Fruit fly (Drosophila melanogaster) whole organism, prepupa: ENCODE results near the gene ppk24.
A peak's percentile ranks its signal among the peaks of the same experiment; 100 is the strongest.

Experiments
- CG10631 ChIP-seq: fragments of 200-800 bp; sonication (Bioruptor generic); optimal IDR thresholded peaks from 2 replicates; lab custom pipeline; 2016; ENCODE audit warnings: missing biosample characterization, missing genetic modification characterization
- CG11294 ChIP-seq: fragments of 200-800 bp; sonication (Bioruptor generic); IDR thresholded peaks from 2 replicates; pipeline ENCODE4 v1.3.6; 2022; ENCODE audit warnings: missing biosample characterization, missing genetic modification characterization
- CG11762 ChIP-seq: fragments of 200-800 bp; sonication (Bioruptor generic); optimal IDR thresholded peaks from 3 replicates; lab custom pipeline; 2016; ENCODE audit warnings: missing biosample characterization, missing genetic modification characterization; ENCODE audit not compliant: insufficient read depth
- CG11902 ChIP-seq: fragments of 200-800 bp; sonication (Bioruptor generic); optimal IDR thresholded peaks from 3 replicates; lab custom pipeline; 2016; ENCODE audit warnings: missing biosample characterization, missing genetic modification characterization
- CG15336 ChIP-seq: fragments of 200-800 bp; sonication (Bioruptor generic); IDR thresholded peaks from 2 replicates; pipeline ENCODE4 v1.3.6; 2022; ENCODE audit warnings: missing biosample characterization, missing genetic modification characterization
- CG16779 ChIP-seq: fragments of 200-800 bp; sonication (Bioruptor generic); optimal IDR thresholded peaks from 3 replicates; lab custom pipeline; 2017; ENCODE audit warnings: missing biosample characterization, mild to moderate bottlenecking, missing genetic modification characterization
- CG3032 ChIP-seq: fragments of 200-800 bp; optimal IDR thresholded peaks from 2 replicates; lab custom pipeline; 2019; ENCODE audit warnings: missing biosample characterization, mild to moderate bottlenecking, missing genetic modification characterization, moderate library complexity
- CG31627 ChIP-seq: fragments of 200-800 bp; sonication (Bioruptor generic); optimal IDR thresholded peaks from 3 replicates; lab custom pipeline; 2016; ENCODE audit warnings: missing biosample characterization, missing genetic modification characterization
- CG32006 ChIP-seq: fragments of 200-800 bp; sonication (Bioruptor generic); optimal IDR thresholded peaks from 3 replicates; lab custom pipeline; 2017; ENCODE audit warnings: missing biosample characterization, mild to moderate bottlenecking, missing genetic modification characterization
- CG34406 ChIP-seq: fragments of 200-800 bp; sonication (Bioruptor generic); optimal IDR thresholded peaks from 3 replicates; lab custom pipeline; 2016; ENCODE audit warnings: missing biosample characterization, missing genetic modification characterization
- CG3919 ChIP-seq: fragments of 200-800 bp; sonication (Bioruptor generic); optimal IDR thresholded peaks from 3 replicates; lab custom pipeline; 2016; ENCODE audit warnings: missing biosample characterization, missing genetic modification characterization
- CG4318 ChIP-seq: fragments of 200-800 bp; sonication (Bioruptor generic); optimal IDR thresholded peaks from 3 replicates; lab custom pipeline; 2017; ENCODE audit warnings: missing biosample characterization, mild to moderate bottlenecking, missing genetic modification characterization
- CG6792 ChIP-seq: fragments of 200-800 bp; sonication (Bioruptor generic); optimal IDR thresholded peaks from 3 replicates; lab custom pipeline; 2016; ENCODE audit warnings: missing biosample characterization, missing genetic modification characterization
- CG6808 ChIP-seq: fragments of 200-800 bp; sonication (Bioruptor generic); optimal IDR thresholded peaks from 3 replicates; lab custom pipeline; 2017; ENCODE audit warnings: missing biosample characterization, missing genetic modification characterization, mild to moderate bottlenecking, moderate library complexity, missing genetic modification reagents
- CG6854 ChIP-seq: fragments of 200-800 bp; sonication (Bioruptor generic); optimal IDR thresholded peaks from 2 replicates; lab custom pipeline; 2017; ENCODE audit warnings: missing biosample characterization, mild to moderate bottlenecking, missing genetic modification characterization
- CG8319 ChIP-seq: fragments of 200-800 bp; sonication (Bioruptor generic); optimal IDR thresholded peaks from 3 replicates; lab custom pipeline; 2016; ENCODE audit warnings: missing biosample characterization, missing genetic modification characterization
- CG8632 ChIP-seq: fragments of 200-800 bp; sonication (Bioruptor generic); optimal IDR thresholded peaks from 3 replicates; lab custom pipeline; 2016; ENCODE audit warnings: missing biosample characterization, missing genetic modification characterization
- CG9139 ChIP-seq: fragments of 200-800 bp; sonication (Bioruptor generic); optimal IDR thresholded peaks from 3 replicates; lab custom pipeline; 2017; ENCODE audit warnings: missing biosample characterization, mild to moderate bottlenecking, missing genetic modification characterization
- Eip78C ChIP-seq: fragments of 200-800 bp; sonication (Bioruptor generic); peaks from one replicate; lab custom pipeline; 2016; ENCODE audit warnings: missing biosample characterization, missing genetic modification characterization
- Eip93F ChIP-seq: fragments of 200-800 bp; sonication (Bioruptor generic); optimal IDR thresholded peaks from 2 replicates; lab custom pipeline; 2016; ENCODE audit warnings: missing biosample characterization, mild to moderate bottlenecking, missing genetic modification characterization
- Ets21C ChIP-seq: fragments of 200-800 bp; sonication (Bioruptor generic); optimal IDR thresholded peaks from 3 replicates; lab custom pipeline; 2016; ENCODE audit warnings: missing biosample characterization, missing genetic modification characterization
- Ets96B ChIP-seq: fragments of 200-800 bp; optimal IDR thresholded peaks from 2 replicates; lab custom pipeline; 2019; ENCODE audit warnings: missing biosample characterization, mild to moderate bottlenecking, missing genetic modification characterization, moderate library complexity
- Gug ChIP-seq: fragments of 200-800 bp; sonication (Bioruptor generic); IDR thresholded peaks from 2 replicates; pipeline ENCODE4 v1.3.6; 2022; ENCODE audit warnings: missing biosample characterization, missing genetic modification characterization
- Hr38 ChIP-seq: sonication (Bioruptor generic); optimal IDR thresholded peaks from 2 replicates; lab custom pipeline; 2016; ENCODE audit warnings: missing biosample characterization, missing genetic modification characterization
- Hr39 ChIP-seq: fragments of 200-800 bp; sonication (Bioruptor generic); optimal IDR thresholded peaks from 2 replicates; lab custom pipeline; 2016; ENCODE audit warnings: missing biosample characterization, missing genetic modification characterization
- Hr4 ChIP-seq: fragments of 200-800 bp; sonication (Bioruptor generic); optimal IDR thresholded peaks from 3 replicates; lab custom pipeline; 2016; ENCODE audit warnings: missing biosample characterization, missing genetic modification characterization
- Lpt ChIP-seq: fragments of 200-800 bp; sonication (Bioruptor generic); optimal IDR thresholded peaks from 3 replicates; lab custom pipeline; 2016; ENCODE audit warnings: missing biosample characterization, missing genetic modification characterization
- Met ChIP-seq: fragments of 200-800 bp; sonication (Bioruptor generic); optimal IDR thresholded peaks from 3 replicates; lab custom pipeline; 2016; ENCODE audit warnings: missing biosample characterization, missing genetic modification characterization
- Smox ChIP-seq: fragments of 200-800 bp; sonication (Bioruptor generic); optimal IDR thresholded peaks from 3 replicates; lab custom pipeline; 2016; ENCODE audit warnings: missing biosample characterization, missing genetic modification characterization
- Sox102F ChIP-seq: fragments of 200-800 bp; sonication (Bioruptor generic); optimal IDR thresholded peaks from 2 replicates; lab custom pipeline; 2016; ENCODE audit warnings: missing biosample characterization, mild to moderate bottlenecking, missing genetic modification characterization
- Sox14 ChIP-seq: fragments of 200-800 bp; sonication (Bioruptor generic); optimal IDR thresholded peaks from 3 replicates; lab custom pipeline; 2016; ENCODE audit warnings: missing biosample characterization, missing genetic modification characterization
- achi ChIP-seq: fragments of 200-800 bp; sonication (Bioruptor generic); optimal IDR thresholded peaks from 3 replicates; lab custom pipeline; 2016; ENCODE audit warnings: missing biosample characterization, missing genetic modification characterization
- acj6 ChIP-seq: fragments of 200-800 bp; sonication (Bioruptor generic); optimal IDR thresholded peaks from 3 replicates; lab custom pipeline; 2016; ENCODE audit warnings: missing biosample characterization, missing genetic modification characterization
- cyc ChIP-seq: fragments of 200-800 bp; sonication (Bioruptor generic); optimal IDR thresholded peaks from 3 replicates; lab custom pipeline; 2016; ENCODE audit warnings: missing biosample characterization, missing genetic modification characterization
- dac ChIP-seq: fragments of 200-800 bp; sonication (Bioruptor generic); optimal IDR thresholded peaks from 2 replicates; lab custom pipeline; 2017; ENCODE audit warnings: missing biosample characterization, mild to moderate bottlenecking, missing genetic modification characterization
- eg ChIP-seq: fragments of 200-800 bp; sonication (Bioruptor generic); IDR thresholded peaks from 3 replicates; pipeline ENCODE4 v1.3.6; 2022; ENCODE audit warnings: missing biosample characterization, missing genetic modification characterization
- esn ChIP-seq: fragments of 200-800 bp; sonication (Bioruptor generic); optimal IDR thresholded peaks from 2 replicates; lab custom pipeline; 2016; ENCODE audit warnings: missing biosample characterization, mild to moderate bottlenecking, missing genetic modification characterization, moderate library complexity
- fd59A ChIP-seq: fragments of 200-800 bp; sonication (Bioruptor generic); optimal IDR thresholded peaks from 2 replicates; lab custom pipeline; 2017; ENCODE audit warnings: missing biosample characterization, mild to moderate bottlenecking, missing genetic modification characterization, missing genetic modification reagents
- fd85E ChIP-seq: fragments of 200-800 bp; sonication (Bioruptor generic); optimal IDR thresholded peaks from 3 replicates; lab custom pipeline; 2016; ENCODE audit warnings: missing biosample characterization, missing genetic modification characterization
- fkh ChIP-seq: fragments of 200-800 bp; sonication (Bioruptor generic); optimal IDR thresholded peaks from 3 replicates; lab custom pipeline; 2017; ENCODE audit warnings: missing biosample characterization, mild to moderate bottlenecking, missing genetic modification characterization, moderate library complexity
- lz ChIP-seq: fragments of 200-800 bp; sonication (Bioruptor generic); optimal IDR thresholded peaks from 3 replicates; lab custom pipeline; 2016; ENCODE audit warnings: missing biosample characterization, missing genetic modification characterization
- net ChIP-seq: fragments of 200-800 bp; sonication (Bioruptor generic); optimal IDR thresholded peaks from 3 replicates; lab custom pipeline; 2016; ENCODE audit warnings: missing biosample characterization, missing genetic modification characterization
- pdm3 ChIP-seq: fragments of 200-800 bp; sonication (Bioruptor generic); optimal IDR thresholded peaks from 3 replicates; lab custom pipeline; 2016; ENCODE audit warnings: missing biosample characterization, missing genetic modification characterization
- salr ChIP-seq, 2 experiments: fragments of 200-800 bp; sonication (Bioruptor generic); optimal IDR thresholded peaks; 3 replicates each; lab custom pipeline; 2016 to 2018; ENCODE audit warnings: missing biosample characterization in 2 of 2, missing genetic modification characterization in 2 of 2, mild to moderate bottlenecking in 1 of 2
- spab ChIP-seq: fragments of 200-800 bp; sonication (Bioruptor generic); optimal IDR thresholded peaks from 2 replicates; lab custom pipeline; 2017; ENCODE audit warnings: missing biosample characterization, mild to moderate bottlenecking, missing genetic modification characterization, missing genetic modification reagents
- ss ChIP-seq, 2 experiments: fragments of 200-800 bp; sonication (Bioruptor generic); optimal IDR thresholded peaks; 2 replicates in 1 of 2; 3 replicates in 1 of 2; lab custom pipeline; 2017 to 2018; ENCODE audit warnings: mild to moderate bottlenecking in 2 of 2, missing biosample characterization in 2 of 2, missing genetic modification characterization in 2 of 2, moderate library complexity in 1 of 2
- topi ChIP-seq: fragments of 200-800 bp; sonication (Bioruptor generic); optimal IDR thresholded peaks from 3 replicates; lab custom pipeline; 2016; ENCODE audit warnings: missing biosample characterization, missing genetic modification characterization

ppk24 gene

DNA sequence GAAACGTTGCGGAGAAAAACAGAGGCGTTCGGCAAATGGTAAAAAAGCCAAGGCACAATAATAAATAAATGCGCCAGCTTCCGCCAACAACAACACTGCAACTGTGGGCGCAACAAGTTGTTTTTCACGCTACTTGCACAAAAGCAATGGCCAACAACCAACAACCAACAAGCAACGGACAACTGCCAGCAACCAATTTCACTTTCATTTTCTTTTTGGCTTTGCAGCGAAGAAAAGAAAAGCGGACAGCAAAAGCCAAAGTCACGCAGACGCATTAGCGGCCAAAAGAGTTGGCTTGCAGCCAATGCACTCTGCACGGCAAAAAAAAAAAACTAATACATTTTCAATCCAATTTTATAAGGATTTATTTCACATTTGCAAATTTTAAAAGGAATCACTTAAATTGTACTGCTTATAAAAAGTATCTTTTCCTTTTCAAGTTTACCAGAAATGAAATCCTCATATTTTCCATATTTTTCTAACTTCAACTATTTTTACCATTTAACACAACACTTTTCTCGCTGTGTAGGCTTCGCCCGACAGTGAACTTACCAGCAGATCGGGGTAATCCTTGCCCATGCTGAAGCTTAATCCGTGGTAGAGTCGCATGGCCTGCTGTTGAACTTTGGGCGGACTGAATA, 14.3 kb upstream of the ppk24 start (continued):
- TF ChIP-seq pdm3 (GFP tag; lab: Kevin White, UChicago) (peak; percentile 52), Hr38 (GFP tag; lab: Kevin White, UChicago) (no peak), CG34406 (GFP tag; lab: Kevin White, UChicago) (peak; percentile 31)
- TF ChIP-seq, all 60 proteins: peak for 22

dm6 chr3R:31252093-31252962, 13.2 kb upstream of the ppk24 start, which contains the start of the genes qless and mRpL32:
TSS of gene qless (minus strand) at chr3R:31252608.
TSS of gene mRpL32 (plus strand) at chr3R:31252872.
- no peak for TF ChIP-seq Sox14 (GFP tag; lab: Kevin White, UChicago)
- TF ChIP-seq CG4318 (GFP tag; lab: Kevin White, UChicago): no peak
- peak; percentile 12; the same call in 1 of the 2 replicates for TF ChIP-seq CG15336
- no peak for TF ChIP-seq CG8319 (GFP tag; lab: Kevin White, UChicago)
- peak; percentile 54 for TF ChIP-seq esn (GFP tag; lab: Kevin White, UChicago)
- TF ChIP-seq eg (GFP tag; lab: Robert Waterston, UW): peak; percentile 85
- peak; percentile 80 for TF ChIP-seq Eip78C (GFP tag; lab: Kevin White, UChicago)
- no peak for TF ChIP-seq Smox (GFP tag; lab: Kevin White, UChicago)
- peak; percentile 61 for TF ChIP-seq CG10631 (GFP tag; lab: Kevin White, UChicago)
- peak; percentile 59 for TF ChIP-seq topi
- TF ChIP-seq salr (GFP tag; optimal IDR thresholded peaks at IDR 0.05; lab: Kevin White, UChicago): no peak
- TF ChIP-seq Eip93F: no peak
- TF ChIP-seq dac: no peak
- peak; percentile 51 for TF ChIP-seq Lpt (GFP tag; lab: Kevin White, UChicago)
- TF ChIP-seq CG11762 (GFP tag; lab: Kevin White, UChicago): no peak
- no peak for TF ChIP-seq fd85E
- peak; percentile 47 for TF ChIP-seq CG31627 (GFP tag; lab: Kevin White, UChicago)
- no peak for TF ChIP-seq fkh (GFP tag; lab: Kevin White, UChicago)
- TF ChIP-seq pdm3 (GFP tag; lab: Kevin White, UChicago): no peak
- TF ChIP-seq CG3032: peak; percentile 74
- peak; percentile 54 for TF ChIP-seq Hr39 (GFP tag; lab: Kevin White, UChicago)
- TF ChIP-seq acj6 (GFP tag; lab: Kevin White, UChicago): no peak
- no peak for TF ChIP-seq CG9139 (GFP tag; lab: Kevin White, UChicago)
- no peak for TF ChIP-seq CG34406 (GFP tag; lab: Kevin White, UChicago)
- TF ChIP-seq fd59A (GFP tag; lab: Kevin White, UChicago): no peak
- TF ChIP-seq CG32006 (GFP tag; lab: Kevin White, UChicago): no peak
- TF ChIP-seq Sox102F (GFP tag; lab: Kevin White, UChicago): no peak
- peak; percentile 26 for TF ChIP-seq Hr4 (GFP tag; lab: Kevin White, UChicago)
- TF ChIP-seq cyc (GFP tag; lab: Kevin White, UChicago): peak; percentile 78
- no peak for TF ChIP-seq CG6854 (GFP tag; lab: Kevin White, UChicago)
- no peak for TF ChIP-seq ss (GFP tag; optimal IDR thresholded peaks at IDR 0.05; lab: Kevin White, UChicago)
- peak; percentile 45; the same call in 1 of the 2 replicates for TF ChIP-seq Gug
- TF ChIP-seq CG16779 (tag; lab: Kevin White, UChicago): no peak
- peak; percentile 31; the same call in 1 of the 2 replicates for TF ChIP-seq CG11294 (GFP tag; lab: Robert Waterston, UW)
- TF ChIP-seq CG6808 (GFP tag; lab: Kevin White, UChicago): no peak
- TF ChIP-seq Ets21C (GFP tag; lab: Kevin White, UChicago): peak; percentile 36
- TF ChIP-seq net (GFP tag; lab: Kevin White, UChicago): no peak
- TF ChIP-seq CG3919 (GFP tag; lab: Kevin White, UChicago): no peak
- no peak for TF ChIP-seq CG6792 (GFP tag; lab: Kevin White, UChicago)
- peak; percentile 21 for TF ChIP-seq CG11902 (GFP tag; lab: Kevin White, UChicago)
- peak; percentile 65 for TF ChIP-seq lz (GFP tag; lab: Kevin White, UChicago)
- no peak for TF ChIP-seq Met (GFP tag; lab: Kevin White, UChicago)
- no peak for TF ChIP-seq achi
- TF ChIP-seq CG8632 (GFP tag; lab: Kevin White, UChicago): no peak
- no peak for TF ChIP-seq spab
- peak; percentile 20 for TF ChIP-seq Ets96B
